Worm (Caenorhabditis elegans): Measurements from ENCODE around the gene rpl-6.

The rpl-6 gene

DNA sequence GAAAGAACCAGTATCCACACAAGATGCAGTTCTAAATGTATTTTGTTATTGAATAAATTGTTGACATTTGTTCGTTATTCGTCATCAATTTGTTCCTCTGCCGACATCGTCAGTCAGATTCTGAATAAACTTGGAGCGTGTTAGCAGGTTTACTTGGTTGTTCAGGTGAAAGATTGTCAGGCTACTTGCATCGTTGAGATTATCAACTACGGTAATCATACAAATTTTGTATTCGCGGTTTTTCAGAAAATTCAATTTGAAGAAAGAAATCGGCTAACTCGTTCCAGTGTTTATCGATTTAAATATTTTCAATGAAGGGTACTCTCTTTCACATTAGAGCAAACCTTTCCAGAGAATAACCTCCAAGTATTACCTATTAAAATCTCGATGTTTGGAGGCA is 1.5 kb downstream of the rpl-6 start, which contains the start of gene R151.2 (continued):
- peak; percentile 36 for TF ChIP-seq tlf-1 (GFP tag; optimal IDR thresholded peaks at IDR 0.05)
- no peak for TF ChIP-seq madf-10 (tag; optimal IDR thresholded peaks at IDR 0.05)
- no peak for TF ChIP-seq F55B11.4 (tag; optimal IDR thresholded peaks at IDR 0.05; ENCODE audit: borderline replicate concordance, insufficient read depth)
- no peak for TF ChIP-seq unc-62 (GFP tag; optimal IDR thresholded peaks at IDR 0.05)
- TF ChIP-seq nfya-1 (tag; optimal IDR thresholded peaks at IDR 0.05; ENCODE audit: borderline replicate concordance, insufficient read depth): no peak
- TF ChIP-seq Y67H2A.10 (GFP tag; conservative IDR thresholded peaks at IDR 0.05): no peak
- TF ChIP-seq fkh-3 (tag; optimal IDR thresholded peaks at IDR 0.05): no peak
- TF ChIP-seq let-526 (GFP tag; IDR thresholded peaks at IDR 0.05): no peak
- no peak for TF ChIP-seq nfya-2 (GFP tag; IDR thresholded peaks at IDR 0.05)
- no peak for TF ChIP-seq egl-18 (GFP tag; IDR thresholded peaks at IDR 0.05)
- no peak for TF ChIP-seq nhr-80 (tag; optimal IDR thresholded peaks at IDR 0.05)
- no peak for TF ChIP-seq ceh-91 (GFP tag; IDR thresholded peaks at IDR 0.05)
- TF ChIP-seq pha-4 (tag; optimal IDR thresholded peaks at IDR 0.05): no peak
- TF ChIP-seq F23B12.7 (tag; optimal IDR thresholded peaks at IDR 0.05; ENCODE audit: insufficient read depth): no peak
- TF ChIP-seq D2030.7 (GFP tag; IDR thresholded peaks at IDR 0.05): no peak
- no peak for TF ChIP-seq gei-17 (GFP tag; optimal IDR thresholded peaks at IDR 0.05)
- no peak for TF ChIP-seq attf-3 (GFP tag; conservative IDR thresholded peaks at IDR 0.05)
- no peak for TF ChIP-seq xnd-1 (tag; optimal IDR thresholded peaks at IDR 0.05)
- no peak for TF ChIP-seq Y53F4B.3 (GFP tag; IDR thresholded peaks at IDR 0.05)
- no peak for TF ChIP-seq F52B5.7 (tag; optimal IDR thresholded peaks at IDR 0.05)
- TF ChIP-seq pbrm-1 (GFP tag; IDR thresholded peaks at IDR 0.05): no peak
- TF ChIP-seq hmg-20 (GFP tag; IDR thresholded peaks at IDR 0.05): no peak
- no peak for TF ChIP-seq K11D2.4 (GFP tag; IDR thresholded peaks at IDR 0.05)
- peak; percentile 45; the same call in 1 of the 2 replicates for TF ChIP-seq ekl-4 (GFP tag; IDR thresholded peaks at IDR 0.05)
- TF ChIP-seq snpc-3.4 (tag; optimal IDR thresholded peaks at IDR 0.05): peak; percentile 37
- TF ChIP-seq lin-54 (GFP tag; optimal IDR thresholded peaks at IDR 0.05): peak; percentile 53
- peak in 1 of 2 experiments; percentile 4 for TF ChIP-seq rec-8 (tag; optimal IDR thresholded peaks at IDR 0.05)
- TF ChIP-seq nhr-90 (tag; optimal IDR thresholded peaks at IDR 0.05): no peak
- no peak for TF ChIP-seq ets-4 (GFP tag; optimal IDR thresholded peaks at IDR 0.05)
- no peak for TF ChIP-seq atf-7 (tag; optimal IDR thresholded peaks at IDR 0.05)
- TF ChIP-seq F10E7.11 (tag; optimal IDR thresholded peaks at IDR 0.05): no peak
- TF ChIP-seq ztf-22 (GFP tag; optimal IDR thresholded peaks at IDR 0.05): no peak
- no peak for TF ChIP-seq sea-2 (GFP tag; IDR thresholded peaks at IDR 0.05)
- TF ChIP-seq zfh-2 (GFP tag; conservative IDR thresholded peaks at IDR 0.05): no peak
- no peak for TF ChIP-seq cebp-1 (GFP tag; IDR thresholded peaks at IDR 0.05)
- no peak for TF ChIP-seq cebp-1 (tag; optimal IDR thresholded peaks at IDR 0.05)
- no peak for TF ChIP-seq nhr-27 (tag; optimal IDR thresholded peaks at IDR 0.05)
- peak; percentile 77 for TF ChIP-seq hrde-1 (tag; optimal IDR thresholded peaks at IDR 0.05; ENCODE audit: borderline replicate concordance)
- TF ChIP-seq lsl-1 (GFP tag; optimal IDR thresholded peaks at IDR 0.05): peak; percentile 42
- TF ChIP-seq lag-1 (GFP tag; IDR thresholded peaks at IDR 0.05): no peak
- no peak for TF ChIP-seq mes-4 (tag; optimal IDR thresholded peaks at IDR 0.05)

All from whole organism, young adult.